Worm (Caenorhabditis elegans) whole organism, L4 larva: ENCODE results near the gene eri-12.
A peak's percentile ranks its signal among the peaks of the same experiment; 100 is the strongest.

Experiments used
- T26A8.4 ChIP-seq: fragments of 200-800 bp; sonication (Bioruptor generic); IDR thresholded peaks from 2 replicates; pipeline ENCODE4 v1.3.6; 2022; ENCODE audit warnings: missing genetic modification characterization, missing compliant biosample characterization
- Y75B8A.6 ChIP-seq: fragments of 200-800 bp; sonication (Bioruptor generic); IDR thresholded peaks from 2 replicates; pipeline ENCODE4 v1.3.6; 2022; ENCODE audit warnings: missing genetic modification reagents, missing genetic modification characterization, missing compliant biosample characterization
- aha-1 ChIP-seq: fragments of 150-350 bp; peaks from one replicate; lab custom pipeline; 2014; ENCODE audit warnings: missing biosample characterization, missing genetic modification characterization
- attf-4 ChIP-seq: sonication (generic microtip); optimal IDR thresholded peaks from 3 replicates; lab custom pipeline; 2017; ENCODE audit warnings: missing biosample characterization, missing genetic modification characterization
- ceh-28 ChIP-seq: fragments of 150-350 bp; optimal IDR thresholded peaks from 2 replicates; lab custom pipeline; 2014; ENCODE audit warnings: missing biosample characterization, missing genetic modification reagents, missing genetic modification characterization
- ceh-82 ChIP-seq: sonication (generic microtip); optimal IDR thresholded peaks from 2 replicates; lab custom pipeline; 2017; ENCODE audit warnings: missing biosample characterization, missing genetic modification characterization
- daf-16 ChIP-seq, 3 experiments: sonication (generic microtip); optimal IDR thresholded peaks; 2 replicates each; lab custom pipeline; 2016 to 2017; ENCODE audit warnings: missing genetic modification characterization in 3 of 3, missing genetic modification reagents in 3 of 3, mild to moderate bottlenecking in 2 of 3, missing compliant biosample characterization in 2 of 3, missing biosample characterization in 1 of 3, moderate library complexity in 1 of 3
- daf-19 ChIP-seq: fragments of 200-800 bp; sonication (Bioruptor generic); conservative IDR thresholded peaks from 2 replicates; pipeline ENCODE4 v1.3.6; 2022; ENCODE audit warnings: missing genetic modification characterization, missing compliant biosample characterization
- dmd-6 ChIP-seq: fragments of 200-800 bp; sonication (Bioruptor generic); IDR thresholded peaks from 2 replicates; pipeline ENCODE4 v1.3.6; 2022; ENCODE audit warnings: missing genetic modification reagents, missing genetic modification characterization, missing compliant biosample characterization
- dpl-1 ChIP-seq: fragments of 150-350 bp; optimal IDR thresholded peaks from 2 replicates; lab custom pipeline; 2014; ENCODE audit warnings: missing biosample characterization, missing genetic modification reagents, missing genetic modification characterization
- dve-1 ChIP-seq: sonication (generic microtip); optimal IDR thresholded peaks from 2 replicates; lab custom pipeline; 2017; ENCODE audit warnings: antibody characterized with exemption, mild to moderate bottlenecking, missing genetic modification characterization, missing compliant biosample characterization; ENCODE audit not compliant: insufficient read depth
- egl-27 ChIP-seq: sonication (generic microtip); optimal IDR thresholded peaks from 3 replicates; lab custom pipeline; 2017; ENCODE audit warnings: missing biosample characterization, missing genetic modification reagents, missing genetic modification characterization
- fkh-10 ChIP-seq: fragments of 150-350 bp; optimal IDR thresholded peaks from 2 replicates; lab custom pipeline; 2014; ENCODE audit warnings: missing biosample characterization, missing genetic modification reagents, missing genetic modification characterization
- hlh-11 ChIP-seq: fragments of 200-800 bp; sonication (Bioruptor generic); optimal IDR thresholded peaks from 2 replicates; lab custom pipeline; 2018; ENCODE audit warnings: mild to moderate bottlenecking, missing genetic modification characterization, missing compliant biosample characterization
- hlh-30 ChIP-seq: sonication (generic microtip); optimal IDR thresholded peaks from 2 replicates; lab custom pipeline; 2017; ENCODE audit warnings: antibody characterized with exemption, mild to moderate bottlenecking, missing genetic modification characterization, missing compliant biosample characterization; ENCODE audit not compliant: insufficient read depth
- hmg-1.1 ChIP-seq: fragments of 200-800 bp; sonication (Bioruptor generic); IDR thresholded peaks from 2 replicates; pipeline ENCODE4 v1.3.6; 2022; ENCODE audit warnings: missing genetic modification reagents, missing genetic modification characterization, missing compliant biosample characterization
- lin-13 ChIP-seq: fragments of 150-350 bp; optimal IDR thresholded peaks from 2 replicates; lab custom pipeline; 2014; ENCODE audit warnings: missing biosample characterization, missing genetic modification reagents, missing genetic modification characterization
- lin-38 ChIP-seq: fragments of 200-800 bp; sonication (Bioruptor generic); IDR thresholded peaks from 2 replicates; pipeline ENCODE4 v1.3.6; 2022; ENCODE audit warnings: missing genetic modification reagents, missing genetic modification characterization, missing compliant biosample characterization
- lir-3 ChIP-seq: sonication (generic microtip); optimal IDR thresholded peaks from 2 replicates; lab custom pipeline; 2016; ENCODE audit warnings: mild to moderate bottlenecking, missing genetic modification characterization, missing compliant biosample characterization
- lsy-2 ChIP-seq, 2 experiments: fragments of 150-350 bp in 1 of 2; sonication (generic microtip) in 1 of 2; optimal IDR thresholded peaks; 2 replicates each; lab custom pipeline; 2014 to 2017; ENCODE audit warnings: missing biosample characterization in 2 of 2, missing genetic modification characterization in 2 of 2
- madf-5 ChIP-seq, 2 experiments: fragments of 200-800 bp; sonication (Bioruptor generic); IDR thresholded peaks; 2 replicates each; pipeline ENCODE4 v1.3.6; 2022; ENCODE audit warnings: missing compliant biosample characterization in 2 of 2, missing genetic modification characterization in 2 of 2
- mdl-1 ChIP-seq, 2 experiments: fragments of 150-350 bp in 1 of 2; sonication (generic microtip) in 1 of 2; optimal IDR thresholded peaks; 2 replicates each; lab custom pipeline; 2014 to 2017; ENCODE audit warnings: missing biosample characterization in 2 of 2, missing genetic modification characterization in 2 of 2
- mdt-29 ChIP-seq: fragments of 200-800 bp; sonication (Bioruptor generic); IDR thresholded peaks from 2 replicates; pipeline ENCODE4 v1.3.6; 2022; ENCODE audit warnings: missing genetic modification reagents, missing genetic modification characterization, missing compliant biosample characterization
- mep-1 ChIP-seq: fragments of 150-350 bp; sonication (generic microtip); optimal IDR thresholded peaks from 3 replicates; lab custom pipeline; 2014; ENCODE audit warnings: missing biosample characterization, missing genetic modification characterization
- mes-2 ChIP-seq: sonication (generic microtip); optimal IDR thresholded peaks from 2 replicates; lab custom pipeline; 2016; ENCODE audit warnings: missing genotype, mild to moderate bottlenecking, missing genetic modification characterization, missing compliant biosample characterization; ENCODE audit not compliant: poor library complexity, severe bottlenecking
- mxl-2 ChIP-seq: fragments of 200-800 bp; sonication (Bioruptor generic); conservative IDR thresholded peaks from 2 replicates; pipeline ENCODE4 v1.3.6; 2022; ENCODE audit warnings: missing genetic modification reagents, missing genetic modification characterization, missing compliant biosample characterization
- nhr-237 ChIP-seq: sonication (generic microtip); optimal IDR thresholded peaks from 2 replicates; lab custom pipeline; 2017; ENCODE audit warnings: missing biosample characterization, missing genetic modification characterization
- nhr-28 ChIP-seq: fragments of 150-350 bp; optimal IDR thresholded peaks from 2 replicates; lab custom pipeline; 2014; ENCODE audit warnings: missing biosample characterization, missing genetic modification characterization
- nhr-6 ChIP-seq: fragments of 150-350 bp; optimal IDR thresholded peaks from 2 replicates; lab custom pipeline; 2014; ENCODE audit warnings: missing biosample characterization, missing genetic modification characterization
- pha-4 ChIP-seq, 2 experiments: fragments of 150-350 bp in 1 of 2; fragments of 200-800 bp in 1 of 2; sonication (Bioruptor generic) in 1 of 2; IDR thresholded peaks in 1 of 2; optimal IDR thresholded peaks in 1 of 2; 2 replicates each; pipeline versions ENCODE4 v1.3.6 to Lab custom; 2014 to 2022; ENCODE audit warnings: missing genetic modification characterization in 2 of 2, missing genetic modification reagents in 2 of 2, missing biosample characterization in 1 of 2, missing compliant biosample characterization in 1 of 2
- pqm-1 ChIP-seq: sonication (generic microtip); optimal IDR thresholded peaks from 2 replicates; lab custom pipeline; 2017; ENCODE audit warnings: missing biosample characterization, missing genetic modification characterization
- rbr-2 ChIP-seq: sonication (generic microtip); optimal IDR thresholded peaks from 2 replicates; lab custom pipeline; 2016; ENCODE audit warnings: missing genotype, missing genetic modification characterization, missing compliant biosample characterization
- set-16 ChIP-seq: fragments of 200-800 bp; sonication (Bioruptor generic); IDR thresholded peaks from 2 replicates; pipeline ENCODE4 v1.3.6; 2022; ENCODE audit warnings: missing genetic modification reagents, missing genetic modification characterization, missing compliant biosample characterization
- snpc-1.2 ChIP-seq: fragments of 200-800 bp; sonication (Bioruptor generic); IDR thresholded peaks from 2 replicates; pipeline ENCODE4 v1.3.6; 2022; ENCODE audit warnings: missing genetic modification reagents, missing genetic modification characterization, missing compliant biosample characterization
- snpc-4 ChIP-seq: fragments of 150-350 bp; optimal IDR thresholded peaks from 2 replicates; lab custom pipeline; 2014; ENCODE audit warnings: missing biosample characterization, missing genetic modification characterization
- tag-97 ChIP-seq: fragments of 200-800 bp; sonication (Bioruptor generic); IDR thresholded peaks from 2 replicates; pipeline ENCODE4 v1.3.6; 2022; ENCODE audit warnings: missing genetic modification characterization, missing compliant biosample characterization
- zfp-3 ChIP-seq: fragments of 200-800 bp; sonication (Bioruptor generic); conservative IDR thresholded peaks from 2 replicates; pipeline ENCODE4 v1.3.6; 2022; ENCODE audit warnings: missing genetic modification reagents, missing genetic modification characterization, missing compliant biosample characterization
- zip-2 ChIP-seq: fragments of 150-350 bp; optimal IDR thresholded peaks from 2 replicates; lab custom pipeline; 2014; ENCODE audit warnings: missing biosample characterization, missing genetic modification characterization

Gene eri-12

DNA sequence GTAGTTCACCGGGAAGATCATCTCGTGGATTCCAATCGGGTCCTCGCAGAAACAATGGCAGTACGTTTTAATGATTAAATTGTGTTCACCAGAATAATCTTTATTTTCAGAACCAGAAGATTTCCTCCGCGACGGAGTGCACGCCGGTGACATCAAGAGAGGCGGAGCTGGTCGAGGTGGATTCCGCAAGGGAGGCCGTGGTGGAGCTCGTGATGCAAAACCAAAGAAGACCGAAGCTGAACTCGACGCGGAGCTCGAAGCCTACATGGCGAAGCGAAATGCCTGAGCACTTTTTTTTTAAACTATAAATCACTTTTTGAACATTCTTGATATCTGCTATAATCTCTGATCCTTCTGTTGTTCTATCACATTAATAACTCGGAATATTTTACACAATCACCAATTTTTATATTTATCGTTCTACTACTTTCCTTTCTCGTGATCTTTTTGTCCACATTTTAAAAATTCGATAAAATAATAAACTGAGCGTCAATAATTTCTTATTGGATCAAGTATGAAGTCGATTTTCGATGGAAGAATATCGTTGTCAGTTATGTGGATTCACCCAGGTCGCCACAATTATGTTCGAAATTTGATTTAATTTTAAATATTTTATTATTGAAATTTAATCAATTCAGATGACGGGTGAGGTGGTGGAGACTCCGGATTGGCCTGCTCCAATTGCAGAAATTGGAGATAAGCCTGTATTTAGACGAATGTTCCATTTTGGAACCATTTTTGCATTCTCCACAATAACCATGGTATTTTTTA, 32.1 kb upstream of the eri-12 start, which contains the start of gene dhhc-6:
Gene dhhc-6 (plus strand): TSS at position 639 of the 771 bp plus-strand sequence.
- TF ChIP-seq nhr-6 (tag; lab: Kevin White, UChicago) (no peak), snpc-1.2 (peak; percentile 31; the same call in 1 of the 2 replicates), hlh-30 (tag; lab: Kevin White, UChicago) (no peak), rbr-2 (no peak), lin-13 (GFP tag; lab: Kevin White, UChicago) (no peak), tag-97 (no peak), set-16 (GFP tag; lab: Robert Waterston, UW) (peak; percentile 75), mep-1 (peak; percentile 30), lin-38 (GFP tag; lab: Robert Waterston, UW) (peak; percentile 44), fkh-10 (GFP tag; lab: Kevin White, UChicago) (no peak)

DNA sequence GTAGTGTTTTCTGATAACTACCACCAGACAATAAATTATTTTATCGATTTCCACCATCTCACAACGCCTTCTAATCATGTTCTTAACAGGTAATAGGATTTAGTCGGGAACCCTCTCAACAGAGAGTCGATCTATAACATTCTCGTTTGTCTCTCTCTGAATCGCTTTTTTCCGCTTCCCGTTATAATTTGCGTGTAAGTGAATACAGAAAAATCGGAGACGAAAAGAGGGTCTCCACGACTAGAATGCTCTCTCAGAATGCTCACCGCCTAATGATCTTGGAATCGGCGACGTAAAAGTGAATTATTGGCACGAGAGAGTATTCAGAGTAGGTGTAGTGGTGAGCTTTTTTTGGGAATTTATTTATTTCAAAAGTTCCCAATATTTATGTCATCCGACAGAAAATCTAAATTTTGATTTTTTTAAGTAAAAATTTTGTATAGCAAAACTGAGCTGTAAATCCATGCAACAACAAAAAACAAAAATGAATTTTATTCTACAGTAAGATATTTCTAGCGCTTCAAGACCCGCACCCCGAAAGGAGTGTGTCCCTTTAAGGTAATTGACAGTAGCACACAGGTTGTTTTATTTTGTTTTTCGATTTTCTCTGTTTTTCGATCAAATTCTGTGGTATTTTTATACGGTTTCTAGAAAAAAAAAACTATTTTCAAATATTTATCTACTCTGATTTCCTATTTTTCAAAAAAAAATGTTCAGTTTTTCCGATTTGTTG, 29.7 kb upstream of the eri-12 start:
- peak; percentile 1 for TF ChIP-seq aha-1 (tag; lab: Kevin White, UChicago)
- peak in 1 of 2 experiments; percentile 22 for TF ChIP-seq lsy-2 (tag; optimal IDR thresholded peaks at IDR 0.05; lab: Kevin White, UChicago)
- TF ChIP-seq mdt-29 (GFP tag; lab: Robert Waterston, UW): no peak

DNA sequence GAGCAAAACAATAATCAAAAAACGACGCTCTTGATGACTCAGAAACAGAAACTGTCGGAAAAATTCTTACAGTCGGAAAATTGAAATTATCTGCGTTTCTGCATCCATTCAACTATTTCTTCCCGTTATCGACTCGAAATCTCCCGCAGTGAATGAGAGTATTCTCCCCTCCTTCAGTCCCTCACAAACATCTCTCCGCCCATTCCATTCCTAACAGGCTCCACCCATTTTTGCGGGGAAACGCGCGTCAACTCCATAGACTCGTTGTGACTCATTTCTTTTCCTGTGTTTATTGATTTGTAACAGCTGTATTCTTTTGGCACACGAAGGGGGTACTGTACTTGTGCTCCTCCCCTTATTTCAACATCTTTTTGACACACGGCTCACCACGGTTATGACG, 28.8 kb upstream of the eri-12 start:
- TF ChIP-seq snpc-4 (tag; lab: Kevin White, UChicago) (no peak), lir-3 (no peak), ceh-82 (tag; lab: Kevin White, UChicago) (no peak), mep-1 (no peak), tag-97 (no peak), mdl-1 (tag; optimal IDR thresholded peaks at IDR 0.05; lab: Kevin White, UChicago) (no peak), nhr-237 (tag; lab: Kevin White, UChicago) (no peak), hmg-1.1 (GFP tag; lab: Robert Waterston, UW) (0 out of 2 replicates have a peak, but pooled peaks have one; percentile 12), lsy-2 (tag; optimal IDR thresholded peaks at IDR 0.05; lab: Kevin White, UChicago) (peak in 1 of 2 experiments; percentile 30), zfp-3 (no peak), lin-13 (GFP tag; lab: Kevin White, UChicago) (no peak), pha-4 (GFP tag; IDR thresholded peaks at IDR 0.05; lab: Robert Waterston, UW) (no peak), pha-4 (tag; optimal IDR thresholded peaks at IDR 0.05; lab: Kevin White, UChicago) (peak; percentile 12), mxl-2 (GFP tag; lab: Robert Waterston, UW) (no peak), hlh-11 (peak; percentile 12), fkh-10 (GFP tag; lab: Kevin White, UChicago) (no peak), dpl-1 (no peak), ceh-28 (tag; lab: Kevin White, UChicago) (no peak), daf-19 (GFP tag; lab: Robert Waterston, UW) (no peak), nhr-6 (tag; lab: Kevin White, UChicago) (no peak), aha-1 (tag; lab: Kevin White, UChicago) (no peak)

DNA sequence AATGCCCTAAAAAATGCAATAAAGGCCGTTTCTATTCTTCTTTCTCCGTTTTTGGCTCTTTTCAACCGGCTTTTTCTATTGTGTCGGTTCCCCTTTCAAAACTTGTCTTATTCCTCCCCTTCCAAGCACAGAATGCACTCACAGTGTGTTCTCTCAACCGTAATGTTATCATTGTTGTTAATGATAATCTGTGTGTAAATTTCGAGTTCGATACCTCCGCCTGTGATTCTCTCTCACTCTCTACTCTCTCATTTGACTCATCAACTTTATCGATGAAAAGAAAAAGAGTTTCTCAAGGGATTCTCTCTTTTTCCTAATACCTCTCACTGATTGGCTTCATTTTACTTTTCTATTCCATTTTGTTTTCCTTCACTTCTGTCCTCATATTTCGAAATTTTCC, 27.9 kb upstream of the eri-12 start:
- TF ChIP-seq madf-5 (GFP tag; IDR thresholded peaks at IDR 0.05; lab: Robert Waterston, UW): no peak
- no peak for TF ChIP-seq daf-16 (GFP tag; optimal IDR thresholded peaks at IDR 0.05; lab: Kevin White, UChicago)
- peak; percentile 29 for TF ChIP-seq daf-16 (tag; optimal IDR thresholded peaks at IDR 0.05; lab: Kevin White, UChicago)
- TF ChIP-seq nhr-28 (tag; lab: Kevin White, UChicago): peak; percentile 15
- no peak for TF ChIP-seq lin-38 (GFP tag; lab: Robert Waterston, UW)
- 0 out of 2 replicates have a peak, but pooled peaks have one; percentile 14 for TF ChIP-seq T26A8.4
- TF ChIP-seq lsy-2 (tag; optimal IDR thresholded peaks at IDR 0.05; lab: Kevin White, UChicago): peak in 1 of 2 experiments; percentile 12
- TF ChIP-seq dve-1: peak; percentile 27
- TF ChIP-seq attf-4 (tag; lab: Kevin White, UChicago): no peak
- TF ChIP-seq egl-27: no peak
- peak; percentile 38 for TF ChIP-seq mes-2 (tag; lab: Kevin White, UChicago)
- TF ChIP-seq Y75B8A.6 (GFP tag; lab: Robert Waterston, UW): no peak
- TF ChIP-seq zip-2 (tag; lab: Kevin White, UChicago): no peak
- peak; percentile 86 for TF ChIP-seq pqm-1 (tag; lab: Kevin White, UChicago)
- peak; percentile 30; the same call in 1 of the 2 replicates for TF ChIP-seq dmd-6 (GFP tag; lab: Robert Waterston, UW)
- TF ChIP-seq, all 104 proteins: peak for 8
